Worm (Caenorhabditis elegans) whole organism, early embryonic: ENCODE results near the gene pmp-1.

Experiments
- F13C5.2 ChIP-seq: sonication (generic microtip); optimal IDR thresholded peaks from 2 replicates; lab custom pipeline; 2017; ENCODE audit warnings: mild to moderate bottlenecking, missing genetic modification characterization, inconsistent platforms, missing compliant biosample characterization
- aly-1 ChIP-seq: sonication (generic microtip); optimal IDR thresholded peaks from 2 replicates; lab custom pipeline; 2016; ENCODE audit warnings: missing genetic modification characterization, missing compliant biosample characterization
- ama-1 ChIP-seq: fragments of 150-350 bp; optimal IDR thresholded peaks from 2 replicates; lab custom pipeline; 2014
- flt-1 ChIP-seq: fragments of 200-800 bp; sonication (Bioruptor generic); IDR thresholded peaks from 2 replicates; pipeline ENCODE4 v1.3.6; 2022; ENCODE audit warnings: missing genetic modification characterization, missing compliant biosample characterization
- hnd-1 ChIP-seq: sonication (generic microtip); optimal IDR thresholded peaks from 2 replicates; lab custom pipeline; 2016; ENCODE audit warnings: missing genetic modification characterization, missing compliant biosample characterization
- pes-1 ChIP-seq: fragments of 200-800 bp; sonication (Bioruptor generic); IDR thresholded peaks from 2 replicates; pipeline ENCODE4 v1.3.6; 2022; ENCODE audit warnings: missing genetic modification reagents, missing genetic modification characterization, missing compliant biosample characterization
- sea-1 ChIP-seq: fragments of 200-800 bp; sonication (Bioruptor generic); conservative IDR thresholded peaks from 2 replicates; pipeline ENCODE4 v1.3.6; 2022; ENCODE audit warnings: missing genetic modification characterization, missing compliant biosample characterization
- tbx-11 ChIP-seq: fragments of 200-800 bp; sonication (Bioruptor generic); IDR thresholded peaks from 2 replicates; pipeline ENCODE4 v1.3.6; 2022; ENCODE audit warnings: missing genetic modification characterization, missing compliant biosample characterization
- tra-4 ChIP-seq: sonication (generic microtip); optimal IDR thresholded peaks from 2 replicates; lab custom pipeline; 2017; ENCODE audit warnings: missing genetic modification characterization, missing compliant biosample characterization

ce11 chrII:6846723-6847122 is 36.8 kb downstream of the pmp-1 start:
- TF ChIP-seq flt-1 (GFP tag; lab: Robert Waterston, UW) (no peak), hnd-1 (no peak), ama-1 (lab: Kevin White, UChicago) (no peak), F13C5.2 (tag; lab: Kevin White, UChicago) (no peak), pes-1 (GFP tag; lab: Robert Waterston, UW) (no peak), tbx-11 (GFP tag; lab: Robert Waterston, UW) (no peak), tra-4 (tag; lab: Kevin White, UChicago) (no peak), aly-1 (tag; lab: Kevin White, UChicago) (no peak), sea-1 (0 out of 2 replicates have a peak, but pooled peaks have one; percentile 26)
